Worm (Caenorhabditis elegans) whole organism, L4 larva: Measurements from ENCODE around the gene Y39G8B.7.

ENCODE experiments used
- D1046.2 ChIP-seq: fragments of 200-800 bp; sonication (Bioruptor generic); IDR thresholded peaks from 2 replicates; pipeline ENCODE4 v1.3.6; 2022; ENCODE audit warnings: missing genetic modification characterization, missing compliant biosample characterization
- ceh-82 ChIP-seq: sonication (generic microtip); optimal IDR thresholded peaks from 2 replicates; lab custom pipeline; 2017; ENCODE audit warnings: missing biosample characterization, missing genetic modification characterization
- ces-1 ChIP-seq: fragments of 150-350 bp; sonication (generic microtip); optimal IDR thresholded peaks from 4 replicates; lab custom pipeline; 2014; ENCODE audit warnings: missing biosample characterization, missing genetic modification reagents, missing genetic modification characterization
- daf-12 ChIP-seq: fragments of 150-350 bp; optimal IDR thresholded peaks from 2 replicates; lab custom pipeline; 2014; ENCODE audit warnings: missing biosample characterization, missing genetic modification reagents, missing genetic modification characterization
- jun-1 ChIP-seq: fragments of 150-350 bp; optimal IDR thresholded peaks from 2 replicates; lab custom pipeline; 2014; ENCODE audit warnings: missing biosample characterization, missing genetic modification reagents, missing genetic modification characterization
- mes-2 ChIP-seq: sonication (generic microtip); optimal IDR thresholded peaks from 2 replicates; lab custom pipeline; 2016; ENCODE audit warnings: missing genotype, mild to moderate bottlenecking, missing genetic modification characterization, missing compliant biosample characterization; ENCODE audit not compliant: poor library complexity, severe bottlenecking
- rbr-2 ChIP-seq: sonication (generic microtip); optimal IDR thresholded peaks from 2 replicates; lab custom pipeline; 2016; ENCODE audit warnings: missing genotype, missing genetic modification characterization, missing compliant biosample characterization
- skn-1 ChIP-seq: fragments of 150-350 bp; optimal IDR thresholded peaks from 2 replicates; lab custom pipeline; 2014; ENCODE audit warnings: missing biosample characterization, missing genetic modification characterization
- snpc-4 ChIP-seq: fragments of 150-350 bp; optimal IDR thresholded peaks from 2 replicates; lab custom pipeline; 2014; ENCODE audit warnings: missing biosample characterization, missing genetic modification characterization
- zag-1 ChIP-seq: fragments of 150-350 bp; optimal IDR thresholded peaks from 2 replicates; lab custom pipeline; 2014; ENCODE audit warnings: missing biosample characterization, missing genetic modification characterization
- zip-2 ChIP-seq: fragments of 150-350 bp; optimal IDR thresholded peaks from 2 replicates; lab custom pipeline; 2014; ENCODE audit warnings: missing biosample characterization, missing genetic modification characterization

DNA sequence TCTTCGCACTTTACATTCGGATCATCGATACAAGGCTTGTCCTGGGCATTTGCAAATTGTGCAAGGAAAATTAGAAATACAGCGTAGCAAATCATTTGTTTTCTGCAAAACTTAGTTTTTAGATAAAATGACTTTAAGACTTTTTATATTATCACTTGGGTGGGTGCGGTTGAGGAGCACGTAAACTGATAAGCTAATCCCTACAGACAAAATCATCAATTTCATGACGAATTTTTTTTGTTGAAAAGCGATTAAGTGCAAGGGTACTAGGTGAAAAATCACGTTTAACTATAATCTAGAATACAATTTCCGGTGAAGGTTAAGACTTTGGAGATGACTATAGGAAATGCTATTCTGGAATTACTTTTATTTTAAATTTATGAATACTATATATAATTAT, 2.6 kb upstream of the Y39G8B.7 start, which contains the start of gene F01D5.1:
- TF ChIP-seq skn-1 (tag; lab: Kevin White, UChicago) (no peak), daf-12 (tag; lab: Kevin White, UChicago) (no peak), ces-1 (GFP tag; lab: Kevin White, UChicago) (no peak), mes-2 (tag; lab: Kevin White, UChicago) (no peak), ceh-82 (tag; lab: Kevin White, UChicago) (no peak), jun-1 (tag; lab: Kevin White, UChicago) (no peak), zip-2 (no peak), D1046.2 (GFP tag; lab: Robert Waterston, UW) (no peak), snpc-4 (no peak), zag-1 (tag; lab: Kevin White, UChicago) (no peak), rbr-2 (tag; lab: Kevin White, UChicago) (no peak)
